Fruit fly (Drosophila melanogaster) whole organism, larva: ENCODE data around the gene CG33489.
"Not testable (repeated sequence)": the region's sequence is repeated elsewhere in the genome, so short reads cannot be mapped to it uniquely, and the experiment has no call there.

Experiments
- noc ChIP-seq: fragments of 200-800 bp; sonication (Bioruptor generic); optimal IDR thresholded peaks from 3 replicates; lab custom pipeline; 2019; ENCODE audit warnings: missing biosample characterization, mild to moderate bottlenecking, missing genetic modification characterization, moderate library complexity

CG33489 gene

DNA sequence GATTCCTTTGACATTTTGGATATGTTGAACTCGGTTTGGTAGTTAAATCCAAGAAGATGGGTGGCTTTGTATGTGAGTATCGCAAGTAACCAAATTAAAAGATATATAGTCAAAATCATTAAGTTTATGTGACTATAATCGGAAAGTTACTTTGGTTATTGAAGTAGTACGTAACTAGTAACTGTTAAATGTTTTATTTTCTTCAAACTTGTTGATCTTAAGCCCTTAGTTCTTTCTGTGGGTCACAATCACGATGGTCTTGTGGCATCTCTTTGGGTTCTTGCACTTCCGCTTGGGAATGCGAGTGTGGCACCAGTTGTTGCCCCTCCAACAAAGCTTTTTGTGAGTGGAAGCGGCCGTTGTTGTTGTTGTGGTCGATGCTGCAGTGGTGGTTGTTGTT lies at the start of gene CG33489:
TSS of gene CG33489 (minus strand) at position 101 of the 400 bp plus-strand sequence.
- TF ChIP-seq noc (tag; lab: Kevin White, UChicago): not testable (repeated sequence)

- TF ChIP-seq noc (tag; lab: Kevin White, UChicago): no peak
Observed at dm6 chr3L:11626229-11626826, 49.5 kb upstream of the CG33489 start, which contains the start of gene PCID2. Gene PCID2, plus strand, starts transcription at chr3L:11626441.

- no peak for TF ChIP-seq noc (tag; lab: Kevin White, UChicago)
Observed at dm6 chr3L:11625634-11626175, 48.9 kb upstream of the CG33489 start, which contains the start of gene CG6083. Gene CG6083, minus strand, starts transcription at chr3L:11626125.

- TF ChIP-seq noc (tag; lab: Kevin White, UChicago): no peak
Observed at dm6 chr3L:11624281-11624680, 47.4 kb upstream of the CG33489 start, which contains the start of gene Akr1B. Gene Akr1B, minus strand, starts transcription at chr3L:11624381.

DNA sequence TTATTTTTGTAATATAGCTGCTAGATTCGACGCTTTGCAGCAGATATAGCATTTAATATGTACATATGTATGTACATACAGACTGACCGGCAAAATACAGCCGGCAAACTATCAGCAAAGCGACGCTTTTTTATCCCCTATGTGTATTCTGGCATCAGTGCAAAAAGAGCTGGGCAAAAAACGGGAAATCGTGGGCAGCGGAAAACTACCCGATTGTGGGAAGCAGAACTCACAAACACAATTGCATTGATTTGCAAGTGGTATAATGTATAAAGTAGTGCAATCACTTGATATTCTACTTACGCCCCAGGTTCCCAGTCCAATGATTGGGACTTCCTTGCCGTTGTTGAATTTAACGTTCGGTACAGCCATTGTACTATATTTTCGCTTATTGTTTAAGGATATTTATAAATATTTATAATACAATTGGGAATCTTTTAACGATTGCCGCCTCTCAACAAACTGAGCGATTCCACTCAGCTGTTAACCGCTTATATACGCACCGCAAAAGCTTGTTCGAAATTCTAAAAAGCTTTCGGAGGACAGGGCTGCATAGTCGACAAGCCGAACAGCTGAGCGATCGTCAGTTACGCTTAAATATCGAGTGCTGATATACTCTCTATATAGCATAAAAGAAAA lies 46.5 kb upstream of the CG33489 start:
- TF ChIP-seq noc (tag; lab: Kevin White, UChicago): peak; percentile 19

- TF ChIP-seq noc (tag; lab: Kevin White, UChicago): no peak
Observed at dm6 chr3L:11622750-11623149, 45.9 kb upstream of the CG33489 start.

DNA sequence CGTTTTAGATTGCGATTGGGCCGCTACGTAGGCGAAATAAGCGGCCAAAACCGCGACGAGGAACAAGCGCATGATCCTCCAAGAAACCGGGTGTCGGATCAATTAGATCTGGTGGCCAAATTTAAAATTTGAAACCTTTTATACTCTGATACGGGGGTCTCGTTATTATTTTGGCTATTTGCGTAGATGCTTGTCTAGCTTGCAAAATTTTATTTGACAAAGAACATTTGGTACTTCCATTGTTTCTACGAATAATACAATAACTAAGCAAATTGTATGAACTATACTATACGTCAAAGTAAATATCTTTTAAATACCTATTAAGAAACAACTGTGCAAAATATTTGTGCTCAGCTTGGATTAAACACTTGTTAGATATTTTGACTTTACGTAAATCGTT lies 43.2 kb upstream of the CG33489 start, which contains the start of gene Muc68Ca:
TSS of gene Muc68Ca (minus strand) at position 101 of the 400 bp plus-strand sequence.
- no peak for TF ChIP-seq noc (tag; lab: Kevin White, UChicago)

dm6 chr3L:11609835-11610234 lies 33.0 kb upstream of the CG33489 start, which contains the start of gene CG42832:
Gene CG42832, plus strand, starts transcription at chr3L:11610135.
- TF ChIP-seq noc (tag; lab: Kevin White, UChicago): no peak

DNA sequence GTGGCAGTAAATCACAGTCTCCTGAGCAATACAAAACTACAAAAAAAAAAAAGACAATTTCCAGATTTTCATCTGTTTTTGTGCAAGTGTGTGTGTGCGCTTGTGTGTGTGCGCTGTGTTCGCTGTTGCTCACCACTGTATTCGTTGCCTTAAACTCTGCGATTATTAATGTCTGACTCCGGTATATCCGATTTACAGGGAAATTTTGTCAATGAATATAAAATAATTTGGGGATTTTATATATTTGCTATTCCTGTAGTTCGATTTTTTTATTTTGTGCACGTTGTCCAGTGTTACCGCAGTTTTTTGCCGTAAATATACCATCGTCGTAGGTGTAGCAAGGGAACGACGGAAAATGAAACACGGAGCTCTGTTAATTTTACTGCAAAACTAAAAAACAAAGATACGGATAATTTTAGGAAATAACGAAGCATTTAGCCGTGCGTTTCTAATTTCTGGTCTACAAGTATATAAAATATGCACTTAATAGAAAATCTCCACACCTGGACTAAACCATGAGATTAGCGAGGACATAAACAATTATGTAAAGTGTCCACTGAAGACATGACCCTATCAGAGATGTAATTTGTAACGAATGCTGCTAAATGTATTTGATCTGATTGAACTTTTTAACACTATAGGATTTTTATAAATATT lies 32.4 kb upstream of the CG33489 start, which contains the start of gene Duba:
TSS of gene Duba (minus strand) at position 313 of the 657 bp plus-strand sequence.
- TF ChIP-seq noc (tag; lab: Kevin White, UChicago): no peak

DNA sequence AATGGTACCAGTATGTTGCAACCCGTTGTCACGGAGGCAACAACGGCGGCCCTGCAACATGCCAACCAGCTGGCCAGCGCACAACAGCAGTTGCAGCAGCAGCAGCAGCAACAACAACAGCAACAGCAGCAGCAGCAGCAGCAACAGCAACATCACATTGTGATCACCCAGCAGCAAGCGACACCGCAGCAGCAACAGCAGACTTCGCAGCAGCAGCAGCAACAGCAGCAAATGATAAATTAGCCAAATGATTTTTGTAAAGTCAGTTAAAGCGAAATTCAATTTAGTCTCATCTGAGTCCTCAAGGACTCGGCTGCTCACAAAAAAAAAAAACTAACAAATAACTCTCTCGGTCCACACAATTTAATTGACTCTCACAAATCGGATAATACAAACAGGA lies 27.4 kb upstream of the CG33489 start:
- no peak for TF ChIP-seq noc (tag; lab: Kevin White, UChicago)

dm6 chr3L:11602040-11602439 lies 25.2 kb upstream of the CG33489 start:
- no peak for TF ChIP-seq noc (tag; lab: Kevin White, UChicago)

DNA sequence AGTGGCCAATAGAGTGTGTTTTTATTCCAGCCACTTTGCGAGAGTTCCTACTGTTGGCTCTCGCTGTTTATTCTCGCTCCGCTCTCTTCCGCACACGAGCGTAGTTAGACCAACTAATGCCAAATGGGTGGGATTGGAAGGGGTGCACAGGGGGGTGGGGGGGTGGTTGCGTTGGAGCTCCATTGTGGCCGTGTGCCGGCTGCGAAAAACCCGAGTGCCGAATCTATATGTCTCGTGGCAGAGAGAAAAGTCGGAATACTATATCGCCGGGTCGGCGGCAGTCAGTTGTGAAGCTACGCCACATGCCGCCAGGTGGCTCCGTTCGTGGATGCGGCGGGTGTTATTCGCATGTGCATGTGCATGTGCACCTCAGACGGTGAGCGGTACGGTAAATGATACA lies 24.3 kb upstream of the CG33489 start:
- no peak for TF ChIP-seq noc (tag; lab: Kevin White, UChicago)

DNA sequence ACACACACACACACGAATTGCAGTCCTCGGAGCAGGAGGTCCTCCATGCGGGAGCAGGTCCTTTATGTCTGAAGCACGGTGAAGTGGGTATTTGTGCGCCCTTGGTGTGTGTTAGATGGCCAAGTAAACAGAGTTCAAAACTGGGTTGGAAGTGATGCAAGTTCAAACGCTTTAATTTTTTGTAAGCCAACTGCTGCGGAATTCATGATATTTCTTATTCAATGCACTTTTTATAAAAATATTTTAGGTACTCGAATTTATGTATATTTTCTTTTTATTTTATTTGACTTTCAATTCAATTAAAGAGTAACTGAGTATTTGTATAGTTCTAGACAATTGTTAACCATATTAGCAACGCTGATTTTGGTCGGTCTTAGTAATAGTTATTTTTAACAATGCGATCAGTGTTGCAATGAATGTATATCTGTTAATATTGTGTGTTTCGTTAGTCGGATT lies 23.1 kb upstream of the CG33489 start, which contains the start of the genes CG14137 and CG46394:
TSS of gene CG14137 (minus strand) at position 101 of the 456 bp plus-strand sequence.
TSS of gene CG46394 (plus strand) at position 406 of the 456 bp plus-strand sequence.
- no peak for TF ChIP-seq noc (tag; lab: Kevin White, UChicago)

- TF ChIP-seq noc (tag; lab: Kevin White, UChicago): no peak
Observed at dm6 chr3L:11599255-11599654, 22.4 kb upstream of the CG33489 start.

DNA sequence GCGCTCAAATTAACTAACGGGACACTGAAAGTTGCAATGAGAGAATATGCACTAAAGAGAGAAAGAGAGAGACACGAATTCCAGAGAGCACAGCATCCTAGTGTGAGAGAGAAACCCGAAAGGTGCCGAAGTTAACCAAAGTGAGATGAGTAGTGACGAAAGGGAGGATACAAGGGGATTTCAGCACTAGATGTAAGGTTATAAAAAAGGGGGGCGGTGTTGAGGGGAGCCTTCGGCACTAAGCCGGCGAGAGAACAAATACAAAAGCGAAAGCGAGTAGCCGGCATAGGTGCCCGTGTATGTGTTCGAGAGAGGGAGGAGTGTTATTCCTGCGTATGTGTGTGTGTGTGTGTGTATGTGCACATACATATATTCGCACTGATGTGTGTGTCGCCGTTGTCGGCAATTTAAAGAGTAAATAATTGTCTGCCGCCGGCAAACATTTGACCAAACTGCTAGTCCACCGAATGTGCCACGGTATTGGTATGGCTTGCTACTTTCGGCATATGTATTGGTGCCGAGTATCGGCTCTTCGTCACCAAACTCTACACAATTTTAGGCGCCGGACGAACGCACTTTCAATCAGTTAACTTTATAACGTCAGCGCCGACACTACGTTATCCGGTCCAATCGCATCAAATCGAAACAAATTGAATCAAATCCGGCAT lies 19.9 kb upstream of the CG33489 start, which contains the start of gene CG7368:
TSS of gene CG7368 (plus strand) at position 618 of the 668 bp plus-strand sequence.
- TF ChIP-seq noc (tag; lab: Kevin White, UChicago): no peak
